Worm (Caenorhabditis elegans) whole organism, young adult: ENCODE measurements around the gene set-2.

Experiments used
- aptf-3 ChIP-seq: fragments of 200-800 bp; sonication (Bioruptor generic); IDR thresholded peaks from 2 replicates; pipeline ENCODE4 v1.3.6; 2022; ENCODE audit warnings: missing genetic modification characterization, missing compliant biosample characterization
- attf-6 ChIP-seq: fragments of 200-800 bp; sonication (Bioruptor generic); IDR thresholded peaks from 2 replicates; pipeline ENCODE4 v1.3.6; 2022; ENCODE audit warnings: missing genetic modification reagents, missing genetic modification characterization, missing compliant biosample characterization
- unc-62 ChIP-seq: fragments of 150-350 bp; optimal IDR thresholded peaks from 2 replicates; lab custom pipeline; 2014; ENCODE audit warnings: missing biosample characterization, missing genetic modification reagents, missing genetic modification characterization

ce11 chrIII:4930154-4930679 is at the start of gene set-2:
- no peak for TF ChIP-seq aptf-3 (GFP tag; lab: Robert Waterston, UW)
- TF ChIP-seq unc-62 (GFP tag; lab: Kevin White, UChicago), result no peak
- TF ChIP-seq attf-6 (GFP tag; lab: Robert Waterston, UW), result peak; percentile 29; the same call in 1 of the 2 replicates
